Worm (Caenorhabditis elegans) whole organism, L1 larva: ENCODE results near the gene F46B6.10.

Source experiments
- aly-2 ChIP-seq: fragments of 150-350 bp; optimal IDR thresholded peaks from 2 replicates; lab custom pipeline; 2014; ENCODE audit warnings: missing biosample characterization, missing genetic modification characterization
- ceh-63 ChIP-seq: fragments of 200-800 bp; sonication (Bioruptor generic); optimal IDR thresholded peaks from 2 replicates; lab custom pipeline; 2018; ENCODE audit warnings: mild to moderate bottlenecking, missing genetic modification characterization, missing compliant biosample characterization
- efl-1 ChIP-seq, 4 experiments: fragments of 150-350 bp; optimal IDR thresholded peaks in 3 of 4; peaks in 1 of 4; 1 replicate in 1 of 4; 2 replicates in 3 of 4; lab custom pipeline; 2014; ENCODE audit warnings: missing biosample characterization in 2 of 4, missing genetic modification characterization in 2 of 4, missing genetic modification reagents in 2 of 4
- jun-1 ChIP-seq: fragments of 150-350 bp; optimal IDR thresholded peaks from 2 replicates; lab custom pipeline; 2014; ENCODE audit warnings: missing biosample characterization, missing genetic modification reagents, missing genetic modification characterization
- lin-13 ChIP-seq: fragments of 150-350 bp; optimal IDR thresholded peaks from 2 replicates; lab custom pipeline; 2014; ENCODE audit warnings: missing biosample characterization, missing genetic modification reagents, missing genetic modification characterization
- lin-39 ChIP-seq: fragments of 150-350 bp; optimal IDR thresholded peaks from 2 replicates; lab custom pipeline; 2014; ENCODE audit warnings: missing biosample characterization, missing genetic modification reagents, missing genetic modification characterization
- lir-3 ChIP-seq: sonication (generic microtip); optimal IDR thresholded peaks from 2 replicates; lab custom pipeline; 2016; ENCODE audit warnings: mild to moderate bottlenecking, missing genetic modification characterization, moderate library complexity, missing compliant biosample characterization; ENCODE audit not compliant: poor library complexity
- nhr-11 ChIP-seq: fragments of 150-350 bp; optimal IDR thresholded peaks from 2 replicates; lab custom pipeline; 2014; ENCODE audit warnings: missing biosample characterization, missing genetic modification characterization
- nhr-28 ChIP-seq: fragments of 150-350 bp; optimal IDR thresholded peaks from 2 replicates; lab custom pipeline; 2014; ENCODE audit warnings: missing biosample characterization, missing genetic modification characterization
- nhr-76 ChIP-seq: sonication (generic microtip); optimal IDR thresholded peaks from 2 replicates; lab custom pipeline; 2017; ENCODE audit warnings: missing biosample characterization, missing genetic modification characterization
- nhr-77 ChIP-seq: fragments of 150-350 bp; optimal IDR thresholded peaks from 2 replicates; lab custom pipeline; 2014; ENCODE audit warnings: missing biosample characterization, missing genetic modification characterization
- nhr-85 ChIP-seq: sonication (generic microtip); peaks from one replicate; lab custom pipeline; 2016; ENCODE audit warnings: missing genetic modification characterization, inconsistent platforms, missing compliant biosample characterization
- unc-30 ChIP-seq: sonication (generic microtip); optimal IDR thresholded peaks from 2 replicates; lab custom pipeline; 2017; ENCODE audit warnings: missing biosample characterization, missing genetic modification characterization

DNA sequence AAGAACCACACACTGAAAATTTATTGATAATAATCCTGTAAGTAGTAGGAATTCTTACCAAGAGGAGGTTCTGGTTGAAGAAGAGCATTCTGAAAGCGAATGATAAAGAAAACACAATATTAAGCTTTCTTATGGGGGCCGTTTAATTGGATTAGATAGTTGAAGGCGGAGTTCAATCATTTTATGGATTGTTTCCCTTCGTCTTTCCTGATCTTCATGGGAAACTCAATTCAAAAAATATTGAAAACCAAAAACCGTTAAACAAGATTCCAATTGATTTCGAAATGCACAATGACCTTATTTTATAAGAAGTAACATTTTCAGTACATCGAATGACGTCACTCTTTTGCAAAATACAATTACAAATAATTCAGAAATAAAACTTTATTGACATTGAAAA lies 2.8 kb downstream of the F46B6.10 start, which contains the start of gene F46B6.13:
- no peak for TF ChIP-seq nhr-28
- no peak for TF ChIP-seq nhr-76 (tag; lab: Kevin White, UChicago)
- TF ChIP-seq jun-1 (tag; lab: Kevin White, UChicago): no peak
- no peak for TF ChIP-seq lin-39 (tag; lab: Kevin White, UChicago)
- TF ChIP-seq nhr-77: no peak
- TF ChIP-seq ceh-63 (GFP tag; lab: Kevin White, UChicago): no peak
- TF ChIP-seq efl-1 (optimal IDR thresholded peaks at IDR 0.05; lab: Kevin White, UChicago): no peak
- TF ChIP-seq efl-1 (GFP tag; optimal IDR thresholded peaks at IDR 0.05 in 1 of 2; lab: Kevin White, UChicago): no peak
- no peak for TF ChIP-seq aly-2 (tag; lab: Kevin White, UChicago)
- no peak for TF ChIP-seq lin-13 (GFP tag; lab: Kevin White, UChicago)
- no peak for TF ChIP-seq nhr-11
- no peak for TF ChIP-seq nhr-85 (tag; lab: Kevin White, UChicago)
- no peak for TF ChIP-seq lir-3 (tag; lab: Kevin White, UChicago)
- TF ChIP-seq unc-30: no peak
